Fruit fly (Drosophila melanogaster): Measurements from ENCODE around the gene CG14210.
A peak's percentile ranks its signal among the peaks of the same experiment; 100 is the strongest.

CG14210 gene

dm6 chrX:19605915-19606314 is 10.1 kb upstream of the CG14210 start (continued):
- TF ChIP-seq CG6254 (GFP tag; optimal IDR thresholded peaks at IDR 0.05), result no peak
- no peak for TF ChIP-seq CG11093 (GFP tag; IDR thresholded peaks at IDR 0.05)
- TF ChIP-seq pum (GFP tag; optimal IDR thresholded peaks at IDR 0.05), result no peak
- no peak for TF ChIP-seq CG17186 (GFP tag; optimal IDR thresholded peaks at IDR 0.05)
- no peak for TF ChIP-seq HmgZ (tag; optimal IDR thresholded peaks at IDR 0.05)
- no peak for TF ChIP-seq zen2 (GFP tag; IDR thresholded peaks at IDR 0.05; ENCODE audit: partially characterized antibody)
- TF ChIP-seq Optix (GFP tag; IDR thresholded peaks at IDR 0.05), result no peak
- no peak for TF ChIP-seq CG10654 (GFP tag; optimal IDR thresholded peaks at IDR 0.05)
- peak; percentile 83 for TF ChIP-seq CG12769 (tag; optimal IDR thresholded peaks at IDR 0.05)
- TF ChIP-seq bowl (GFP tag; IDR thresholded peaks at IDR 0.05), result no peak
- no peak for TF ChIP-seq CG8089 (GFP tag; optimal IDR thresholded peaks at IDR 0.05)
- peak; percentile 23 for TF ChIP-seq cg (GFP tag; optimal IDR thresholded peaks at IDR 0.05)
- no peak for TF ChIP-seq pan (optimal IDR thresholded peaks at IDR 0.05)
- no peak for TF ChIP-seq pan (GFP tag; optimal IDR thresholded peaks at IDR 0.05 in 1 of 2, IDR thresholded peaks at IDR 0.05 in 1 of 2)
- no peak for TF ChIP-seq CG14441 (GFP tag; IDR thresholded peaks at IDR 0.05)
- peak in 1 of 2 experiments; percentile 85 for TF ChIP-seq Pdp1 (GFP tag; optimal IDR thresholded peaks at IDR 0.05)
- TF ChIP-seq CG8281 (tag; optimal IDR thresholded peaks at IDR 0.05), result no peak
- TF ChIP-seq CG13894 (tag; optimal IDR thresholded peaks at IDR 0.05), result no peak
- TF ChIP-seq CG4424 (GFP tag; optimal IDR thresholded peaks at IDR 0.05), result no peak
- no peak for TF ChIP-seq MBD-R2 (GFP tag; IDR thresholded peaks at IDR 0.05)
- TF ChIP-seq usp (GFP tag; optimal IDR thresholded peaks at IDR 0.05), result no peak
- no peak for TF ChIP-seq hkb (optimal IDR thresholded peaks at IDR 0.05)
- TF ChIP-seq hkb (GFP tag; IDR thresholded peaks at IDR 0.05), result no peak
- no peak for TF ChIP-seq Sin3A (optimal IDR thresholded peaks at IDR 0.05)
- no peak for TF ChIP-seq CG16863 (GFP tag; optimal IDR thresholded peaks at IDR 0.05)
- TF ChIP-seq ash1 (GFP tag; optimal IDR thresholded peaks at IDR 0.05), result no peak
- TF ChIP-seq trem (tag; optimal IDR thresholded peaks at IDR 0.05), result no peak
- no peak for TF ChIP-seq E2f2 (GFP tag; IDR thresholded peaks at IDR 0.05)
- TF ChIP-seq CG5180 (GFP tag; optimal IDR thresholded peaks at IDR 0.05), result no peak
- TF ChIP-seq pfk (GFP tag; optimal IDR thresholded peaks at IDR 0.05), result no peak
- TF ChIP-seq CG34376 (GFP tag; optimal IDR thresholded peaks at IDR 0.05), result peak; percentile 0
- no peak for TF ChIP-seq Oli (tag; optimal IDR thresholded peaks at IDR 0.05)
- no peak for TF ChIP-seq Eip74EF (GFP tag; optimal IDR thresholded peaks at IDR 0.05)
- TF ChIP-seq mld (GFP tag; IDR thresholded peaks at IDR 0.05; ENCODE audit: partially characterized antibody), result no peak
- TF ChIP-seq row (GFP tag; IDR thresholded peaks at IDR 0.05), result 0 out of 3 replicates have a peak, but pooled peaks have one; percentile 7
- TF ChIP-seq CG12071 (GFP tag; optimal IDR thresholded peaks at IDR 0.05), result no peak
- TF ChIP-seq emc (GFP tag; optimal IDR thresholded peaks at IDR 0.05), result no peak
- peak; percentile 96 for TF ChIP-seq crol (GFP tag; IDR thresholded peaks at IDR 0.05)
- TF ChIP-seq CG30020 (tag; optimal IDR thresholded peaks at IDR 0.05), result no peak
- TF ChIP-seq Dfd (GFP tag; optimal IDR thresholded peaks at IDR 0.05), result no peak
- TF ChIP-seq grn (GFP tag; optimal IDR thresholded peaks at IDR 0.05), result no peak
- no peak for TF ChIP-seq sens-2 (GFP tag; IDR thresholded peaks at IDR 0.05)
- TF ChIP-seq Fer1 (GFP tag; optimal IDR thresholded peaks at IDR 0.05), result no peak
- no peak for TF ChIP-seq pita (GFP tag; optimal IDR thresholded peaks at IDR 0.05)
- TF ChIP-seq pzg (GFP tag; optimal IDR thresholded peaks at IDR 0.05), result no peak
- no peak for TF ChIP-seq CG12659 (GFP tag; optimal IDR thresholded peaks at IDR 0.05)
- TF ChIP-seq CG3281 (GFP tag; optimal IDR thresholded peaks at IDR 0.05), result no peak
- TF ChIP-seq CG11398 (GFP tag; optimal IDR thresholded peaks at IDR 0.05), result no peak
- peak; percentile 91 for TF ChIP-seq sd (tag; optimal IDR thresholded peaks at IDR 0.05)
- no peak for TF ChIP-seq CoRest (tag; optimal IDR thresholded peaks at IDR 0.05)
- TF ChIP-seq Rfx (GFP tag; IDR thresholded peaks at IDR 0.05), result 0 out of 2 replicates have a peak, but pooled peaks have one; percentile 49
- TF ChIP-seq sob (GFP tag; IDR thresholded peaks at IDR 0.05), result no peak

Data from whole organism, embryonic.